Fruit fly (Drosophila melanogaster) Kc167 (cell line): ENCODE results near the gene CG5568.

ENCODE experiments used
- Myc ChIP-seq: fragments of >200 bp; optimal IDR thresholded peaks from 2 replicates; lab custom pipeline; 2017; ENCODE audit warnings: missing external identifiers
- Sin3A ChIP-seq: fragments of >200 bp; optimal IDR thresholded peaks from 2 replicates; lab custom pipeline; 2018; ENCODE audit warnings: missing external identifiers
- h ChIP-seq: fragments of >200 bp; optimal IDR thresholded peaks from 3 replicates; lab custom pipeline; 2018; ENCODE audit warnings: missing external identifiers
- insv ChIP-seq: fragments of >200 bp; optimal IDR thresholded peaks from 3 replicates; lab custom pipeline; 2018; ENCODE audit warnings: missing external identifiers
- psq ChIP-seq: fragments of >200 bp; optimal IDR thresholded peaks from 2 replicates; lab custom pipeline; 2017; ENCODE audit warnings: missing external identifiers
- ttk ChIP-seq: sonication (Bioruptor generic); optimal IDR thresholded peaks from 2 replicates; lab custom pipeline; 2017; ENCODE audit warnings: missing external identifiers

CG5568 gene

DNA sequence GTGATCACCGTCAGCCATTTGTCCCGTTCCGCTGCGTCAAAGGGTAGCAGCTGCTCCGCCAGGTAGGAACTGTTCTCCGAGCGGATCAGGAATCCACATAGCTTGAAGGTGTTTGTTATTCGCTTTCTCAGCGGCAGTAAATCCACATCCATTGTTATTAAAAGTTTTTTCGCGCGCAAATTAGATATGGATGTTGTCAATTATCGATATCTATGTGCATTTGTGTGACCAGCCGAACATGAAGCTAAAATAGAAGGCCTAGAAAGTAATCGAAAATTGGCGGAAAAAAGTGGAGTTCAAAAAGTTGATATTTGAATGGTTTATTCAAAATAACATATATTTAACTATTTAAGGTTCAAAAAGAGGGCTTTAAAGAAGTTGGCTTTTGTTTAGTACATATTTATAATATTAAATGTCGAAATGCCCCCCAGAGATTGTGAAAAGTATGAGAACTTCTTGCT, 26.0 kb downstream of the CG5568 start, which contains the start of the genes PolE2 and CG5592:
Gene PolE2 (minus strand): TSS at position 208 of the 461 bp plus-strand sequence.
Gene CG5592 (plus strand): TSS at position 411 of the 461 bp plus-strand sequence.
- TF ChIP-seq Sin3A (lab: Kevin White, UChicago) (no peak), h (lab: Kevin White, UChicago) (no peak), psq (lab: Kevin White, UChicago) (no peak), insv (lab: Kevin White, UChicago) (no peak), ttk (lab: Kevin White, UChicago) (no peak), Myc (no peak)

DNA sequence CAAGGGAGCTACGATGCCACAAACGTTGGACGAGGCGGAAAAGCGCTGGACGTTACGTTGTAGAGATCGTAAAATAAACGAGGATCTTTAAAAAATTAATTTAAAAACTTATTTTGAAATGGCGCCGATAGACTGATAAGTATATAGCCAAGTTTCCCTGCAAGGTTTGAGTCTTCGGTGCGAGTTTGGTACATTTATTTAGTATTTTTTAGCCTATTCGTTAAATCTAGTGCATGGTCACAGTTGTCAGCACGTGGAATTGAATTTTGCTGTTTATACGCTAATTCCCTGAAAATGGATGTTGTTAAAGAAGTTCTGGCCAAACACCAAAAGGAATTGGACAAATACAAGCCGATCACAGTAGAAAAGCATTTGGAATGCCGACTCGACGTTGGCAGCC, 28.0 kb downstream of the CG5568 start, which contains the start of gene CG32409:
Gene CG32409 (plus strand): TSS at position 224 of the 400 bp plus-strand sequence.
- no peak for TF ChIP-seq h (lab: Kevin White, UChicago)
- no peak for TF ChIP-seq insv (lab: Kevin White, UChicago)
- TF ChIP-seq ttk (lab: Kevin White, UChicago) = no peak
- no peak for TF ChIP-seq Sin3A (lab: Kevin White, UChicago)
- no peak for TF ChIP-seq Myc
- TF ChIP-seq psq (lab: Kevin White, UChicago) = no peak

DNA sequence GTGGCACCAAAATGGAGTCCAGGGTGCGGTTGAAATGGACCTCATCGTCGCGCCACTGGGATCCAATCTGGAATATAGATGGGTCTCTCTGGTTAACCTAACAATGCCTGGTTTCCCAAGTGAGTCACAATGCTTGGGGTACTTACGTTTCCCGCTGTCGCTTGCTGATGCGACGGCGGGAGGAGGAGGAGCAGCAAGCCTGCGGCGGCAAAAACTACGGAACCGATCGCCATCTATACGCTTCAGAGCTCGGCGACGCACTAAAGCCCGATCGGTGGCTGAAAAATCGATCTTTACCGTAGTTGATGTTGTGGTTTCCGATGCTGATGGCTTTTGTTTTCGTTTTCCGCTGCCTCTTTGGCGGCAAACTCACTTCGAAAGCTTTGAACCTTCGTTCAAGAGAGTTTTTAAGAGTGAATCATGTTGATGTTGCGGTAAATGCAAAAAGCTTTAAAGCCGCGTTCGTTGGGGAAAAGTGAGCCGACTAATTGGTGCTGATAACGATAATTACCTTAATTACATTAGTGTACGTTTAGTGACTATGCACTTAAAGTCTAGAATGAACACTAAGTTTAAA, 31.0 kb downstream of the CG5568 start, which contains the start of gene QC:
Gene QC (minus strand): TSS at position 268 of the 577 bp plus-strand sequence.
- TF ChIP-seq ttk (lab: Kevin White, UChicago) (no peak), psq (lab: Kevin White, UChicago) (no peak), insv (lab: Kevin White, UChicago) (no peak), h (lab: Kevin White, UChicago) (no peak), Sin3A (lab: Kevin White, UChicago) (no peak), Myc (no peak)

DNA sequence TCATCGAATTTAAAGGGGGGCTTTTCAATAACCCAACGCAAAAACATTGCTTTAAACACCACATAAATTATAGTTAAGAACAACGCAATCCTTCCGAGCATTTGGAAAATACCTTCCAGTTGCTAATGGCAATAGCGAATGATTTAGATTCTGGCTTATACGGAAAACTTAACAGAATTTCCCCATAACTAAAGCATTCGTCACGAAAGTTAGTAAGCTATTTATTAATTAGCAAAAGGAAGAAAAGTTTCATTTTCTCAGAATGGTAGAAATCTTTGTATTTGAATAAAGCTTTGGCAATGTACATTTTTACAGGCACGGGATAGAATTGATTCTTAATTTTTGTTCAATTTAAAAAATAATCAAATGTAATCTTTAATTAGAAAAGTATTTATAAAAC, 32.7 kb downstream of the CG5568 start, which contains the start of gene CG32413:
Gene CG32413 (minus strand): TSS at position 101 of the 400 bp plus-strand sequence.
- TF ChIP-seq Sin3A (lab: Kevin White, UChicago) = no peak
- TF ChIP-seq Myc = no peak
- no peak for TF ChIP-seq insv (lab: Kevin White, UChicago)
- no peak for TF ChIP-seq psq (lab: Kevin White, UChicago)
- TF ChIP-seq ttk (lab: Kevin White, UChicago) = no peak
- TF ChIP-seq h (lab: Kevin White, UChicago) = no peak

DNA sequence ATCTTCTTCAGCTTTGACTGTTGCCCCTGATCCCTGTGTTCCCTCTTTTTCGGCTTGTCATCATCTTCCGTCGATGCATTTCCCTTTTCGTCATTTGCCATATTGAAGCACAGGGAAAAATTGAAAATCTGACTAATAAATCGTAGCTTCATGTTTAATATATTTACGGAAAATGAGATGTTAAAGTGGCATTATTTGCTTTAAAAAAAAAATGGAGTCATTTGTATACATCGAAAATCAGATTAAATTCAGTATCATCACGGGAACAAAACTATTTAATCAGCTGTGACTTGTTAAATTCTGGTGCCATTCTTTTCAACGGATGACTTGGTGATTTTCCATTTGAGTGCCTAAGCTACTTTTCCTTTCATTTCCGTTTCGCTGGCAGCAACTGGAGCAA, 35.3 kb downstream of the CG5568 start, which contains the start of gene CG10486:
Gene CG10486 (minus strand): TSS at position 101 of the 400 bp plus-strand sequence.
- no peak for TF ChIP-seq ttk (lab: Kevin White, UChicago)
- no peak for TF ChIP-seq Sin3A (lab: Kevin White, UChicago)
- no peak for TF ChIP-seq insv (lab: Kevin White, UChicago)
- no peak for TF ChIP-seq psq (lab: Kevin White, UChicago)
- TF ChIP-seq h (lab: Kevin White, UChicago) = no peak
- no peak for TF ChIP-seq Myc

DNA sequence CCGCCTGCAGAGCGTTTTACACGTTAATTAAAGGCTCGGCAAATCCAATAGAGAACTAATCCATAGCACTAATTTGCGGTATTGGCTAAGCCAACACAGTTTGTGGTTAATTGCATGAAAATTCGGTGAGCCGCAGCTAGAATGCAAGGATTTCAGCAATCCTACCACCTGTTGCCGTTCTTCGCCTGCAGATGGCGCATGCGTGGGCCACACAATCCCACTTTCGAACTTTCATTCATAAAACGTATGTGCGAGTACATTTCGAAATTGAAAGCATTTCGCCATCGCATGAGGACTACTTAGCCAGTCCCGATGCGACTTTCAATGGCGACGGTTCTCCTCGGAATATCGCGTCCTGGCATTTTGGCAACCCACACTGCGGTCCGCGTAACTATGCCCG, 35.8 kb downstream of the CG5568 start, which contains the start of gene CG13288:
Gene CG13288 (plus strand): TSS at position 305 of the 400 bp plus-strand sequence.
- TF ChIP-seq ttk (lab: Kevin White, UChicago) = no peak
- TF ChIP-seq h (lab: Kevin White, UChicago) = no peak
- no peak for TF ChIP-seq psq (lab: Kevin White, UChicago)
- TF ChIP-seq insv (lab: Kevin White, UChicago) = no peak
- TF ChIP-seq Sin3A (lab: Kevin White, UChicago) = no peak
- TF ChIP-seq Myc = no peak

DNA sequence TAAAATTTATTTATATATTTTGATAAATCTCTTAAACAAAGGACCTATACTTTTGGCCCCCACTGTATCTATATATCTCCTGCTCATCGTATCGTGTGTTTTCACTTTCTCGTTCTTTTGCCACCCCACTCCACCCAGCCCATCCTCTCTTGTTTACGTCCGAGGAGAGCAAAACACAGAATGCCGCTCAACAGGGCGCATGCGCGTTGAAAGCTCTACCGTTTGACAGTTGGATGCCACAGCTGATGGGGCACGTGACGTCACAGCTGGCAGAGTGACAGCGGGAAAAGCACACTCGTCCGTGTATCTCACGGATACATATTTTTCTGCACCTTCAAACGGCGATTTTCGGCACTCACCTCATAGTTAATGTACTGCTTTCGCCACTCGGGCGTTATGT, 49.5 kb downstream of the CG5568 start:
- TF ChIP-seq ttk (lab: Kevin White, UChicago) (no peak), insv (lab: Kevin White, UChicago) (no peak), h (lab: Kevin White, UChicago) (no peak), Sin3A (lab: Kevin White, UChicago) (no peak), Myc (no peak), psq (lab: Kevin White, UChicago) (no peak)

DNA sequence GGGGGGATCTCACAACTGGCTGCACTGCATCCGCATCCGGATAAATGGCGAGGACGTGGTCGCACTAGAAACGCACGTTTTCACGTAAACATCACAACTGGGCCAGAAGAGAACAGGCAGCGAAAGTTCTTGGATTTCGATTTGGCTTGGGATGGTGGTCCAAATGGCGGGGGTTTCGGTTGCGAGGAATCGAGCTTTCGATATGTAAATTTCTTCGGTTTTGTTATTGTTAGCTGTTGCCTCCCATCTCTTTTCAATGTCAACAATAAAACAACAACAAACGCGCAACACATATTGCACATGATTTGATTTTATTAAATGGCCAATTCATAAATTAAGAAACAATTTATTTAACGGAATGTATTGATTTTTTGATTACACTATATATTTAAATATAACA, 49.9 kb downstream of the CG5568 start, which contains the start of gene PXo:
Gene PXo (minus strand): TSS at position 101 of the 400 bp plus-strand sequence.
- TF ChIP-seq psq (lab: Kevin White, UChicago) (no peak), ttk (lab: Kevin White, UChicago) (no peak), h (lab: Kevin White, UChicago) (no peak), insv (lab: Kevin White, UChicago) (no peak), Sin3A (lab: Kevin White, UChicago) (no peak), Myc (no peak)

DNA sequence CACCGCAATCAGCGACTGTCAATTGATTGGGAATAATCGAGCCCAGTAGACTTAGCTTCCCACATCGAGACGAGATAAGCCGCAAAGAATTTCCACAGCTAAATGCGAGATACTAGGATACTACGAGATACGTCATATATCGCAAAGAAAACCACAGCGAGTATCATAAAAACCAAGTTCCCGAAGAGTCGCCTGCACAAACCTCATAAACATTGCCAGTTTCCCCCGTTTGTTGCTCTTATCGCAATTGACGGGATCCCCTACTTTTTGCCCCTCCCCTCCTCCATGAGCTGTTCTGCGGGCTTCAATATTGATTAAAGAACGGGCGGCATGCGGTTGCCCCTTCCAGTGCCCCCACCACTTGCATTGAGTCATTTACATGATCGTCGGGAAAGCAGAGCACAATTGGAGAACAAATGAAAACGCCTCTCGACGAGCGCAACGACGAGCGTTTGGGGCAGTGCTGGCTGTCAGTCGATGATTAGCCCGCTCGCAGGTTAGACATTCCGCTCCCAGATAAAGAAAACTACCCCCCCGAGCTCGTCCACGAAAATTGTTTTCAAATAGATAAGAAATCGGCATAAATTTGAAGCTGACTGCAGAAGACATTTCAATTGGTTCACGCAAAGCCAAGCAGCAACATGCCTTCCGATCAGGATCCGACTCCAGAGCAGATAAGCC, 50.8 kb downstream of the CG5568 start, which contains the start of gene CG32407:
Gene CG32407 (plus strand): TSS at position 51 of the 681 bp plus-strand sequence.
- TF ChIP-seq h (lab: Kevin White, UChicago) (no peak), insv (lab: Kevin White, UChicago) (no peak), psq (lab: Kevin White, UChicago) (no peak)
